Worm (Caenorhabditis elegans) whole organism, early embryonic: ENCODE data around the gene R144.6.

Experiments used
- B0310.2 ChIP-seq: sonication (generic microtip); optimal IDR thresholded peaks from 2 replicates; lab custom pipeline; 2016; ENCODE audit warnings: mild to moderate bottlenecking, missing genetic modification characterization, missing compliant biosample characterization
- ama-1 ChIP-seq: fragments of 150-350 bp; optimal IDR thresholded peaks from 2 replicates; lab custom pipeline; 2014
- ceh-13 ChIP-seq: fragments of 200-800 bp; sonication (Bioruptor generic); optimal IDR thresholded peaks from 2 replicates; lab custom pipeline; 2018; ENCODE audit warnings: mild to moderate bottlenecking, missing genetic modification characterization, missing compliant biosample characterization
- ets-7 ChIP-seq: sonication (generic microtip); optimal IDR thresholded peaks from 2 replicates; lab custom pipeline; 2016; ENCODE audit warnings: missing genotype, missing genetic modification characterization, missing compliant biosample characterization
- flt-1 ChIP-seq: fragments of 200-800 bp; sonication (Bioruptor generic); IDR thresholded peaks from 2 replicates; pipeline ENCODE4 v1.3.6; 2022; ENCODE audit warnings: missing genetic modification characterization, missing compliant biosample characterization
- hmg-4 ChIP-seq: fragments of 200-800 bp; sonication (Bioruptor generic); optimal IDR thresholded peaks from 2 replicates; lab custom pipeline; 2018; ENCODE audit warnings: mild to moderate bottlenecking, missing genetic modification characterization, missing compliant biosample characterization
- pes-1 ChIP-seq: fragments of 200-800 bp; sonication (Bioruptor generic); IDR thresholded peaks from 2 replicates; pipeline ENCODE4 v1.3.6; 2022; ENCODE audit warnings: missing genetic modification reagents, missing genetic modification characterization, missing compliant biosample characterization
- scrt-1 ChIP-seq: fragments of 200-800 bp; sonication (Bioruptor generic); IDR thresholded peaks from 2 replicates; pipeline ENCODE4 v1.3.6; 2022; ENCODE audit warnings: missing genetic modification characterization, missing compliant biosample characterization
- tbx-11 ChIP-seq: fragments of 200-800 bp; sonication (Bioruptor generic); IDR thresholded peaks from 2 replicates; pipeline ENCODE4 v1.3.6; 2022; ENCODE audit warnings: missing genetic modification characterization, missing compliant biosample characterization
- tbx-37 ChIP-seq: fragments of 200-800 bp; sonication (Bioruptor generic); conservative IDR thresholded peaks from 2 replicates; pipeline ENCODE4 v1.3.6; 2022; ENCODE audit warnings: missing genetic modification reagents, missing genetic modification characterization, missing compliant biosample characterization
- tra-4 ChIP-seq: sonication (generic microtip); optimal IDR thresholded peaks from 2 replicates; lab custom pipeline; 2017; ENCODE audit warnings: missing genetic modification characterization, missing compliant biosample characterization

ce11 chrIII:5022964-5023363, 18.4 kb upstream of the R144.6 start, which contains the start of gene R144.13:
- no peak for TF ChIP-seq tbx-11
- TF ChIP-seq ama-1, result no peak
- no peak for TF ChIP-seq pes-1 (GFP tag; lab: Robert Waterston, UW)
- TF ChIP-seq ceh-13 (GFP tag; lab: Kevin White, UChicago), result no peak
- no peak for TF ChIP-seq tra-4
- TF ChIP-seq ets-7 (tag; lab: Kevin White, UChicago), result no peak
- TF ChIP-seq tbx-37, result no peak
- TF ChIP-seq scrt-1 (GFP tag; lab: Robert Waterston, UW), result no peak
- TF ChIP-seq hmg-4, result no peak
- TF ChIP-seq flt-1 (GFP tag; lab: Robert Waterston, UW), result no peak
- no peak for TF ChIP-seq B0310.2 (tag; lab: Kevin White, UChicago)
